Worm (Caenorhabditis elegans) whole organism, L2 larva: ENCODE results near the gene mop-25.2.

Source experiments
- C34F6.9 ChIP-seq: fragments of 150-350 bp; optimal IDR thresholded peaks from 2 replicates; lab custom pipeline; 2014; ENCODE audit warnings: missing biosample characterization, missing genetic modification characterization
- F13H6.1 ChIP-seq: sonication (generic microtip); optimal IDR thresholded peaks from 2 replicates; lab custom pipeline; 2016; ENCODE audit warnings: missing genetic modification characterization, missing compliant biosample characterization
- Y55F3AM.14 ChIP-seq: fragments of 200-800 bp; sonication (Bioruptor generic); optimal IDR thresholded peaks from 2 replicates; lab custom pipeline; 2018; ENCODE audit warnings: mild to moderate bottlenecking, missing genetic modification characterization, missing compliant biosample characterization
- ZK546.5 ChIP-seq: sonication (generic microtip); optimal IDR thresholded peaks from 2 replicates; lab custom pipeline; 2017; ENCODE audit warnings: missing biosample characterization, missing genetic modification characterization
- alr-1 ChIP-seq: fragments of 150-350 bp; optimal IDR thresholded peaks from 2 replicates; lab custom pipeline; 2014; ENCODE audit warnings: missing biosample characterization, missing genetic modification characterization
- ama-1 ChIP-seq: fragments of 150-350 bp; optimal IDR thresholded peaks from 2 replicates; lab custom pipeline; 2018; ENCODE audit warnings: inconsistent platforms
- blmp-1 ChIP-seq: sonication (generic microtip); optimal IDR thresholded peaks from 2 replicates; lab custom pipeline; 2017; ENCODE audit warnings: missing genetic modification characterization, mild to moderate bottlenecking, missing compliant biosample characterization, antibody characterized with exemption, moderate library complexity; ENCODE audit not compliant: insufficient read depth
- ceh-16 ChIP-seq: fragments of 150-350 bp; optimal IDR thresholded peaks from 2 replicates; lab custom pipeline; 2014; ENCODE audit warnings: missing biosample characterization, missing genetic modification characterization
- crh-2 ChIP-seq: sonication (generic microtip); optimal IDR thresholded peaks from 2 replicates; lab custom pipeline; 2017; ENCODE audit warnings: missing biosample characterization, missing genetic modification characterization
- dmd-4 ChIP-seq: sonication (generic microtip); optimal IDR thresholded peaks from 2 replicates; lab custom pipeline; 2017; ENCODE audit warnings: missing biosample characterization, missing genetic modification characterization
- egl-27 ChIP-seq: sonication (generic microtip); optimal IDR thresholded peaks from 3 replicates; lab custom pipeline; 2017; ENCODE audit warnings: missing biosample characterization, missing genetic modification reagents, missing genetic modification characterization
- elt-3 ChIP-seq: sonication (generic microtip); optimal IDR thresholded peaks from 2 replicates; lab custom pipeline; 2017; ENCODE audit warnings: missing biosample characterization, missing genetic modification characterization
- fos-1 ChIP-seq: fragments of 150-350 bp; optimal IDR thresholded peaks from 2 replicates; lab custom pipeline; 2014; ENCODE audit warnings: missing biosample characterization, missing genetic modification characterization
- gmeb-1 ChIP-seq: fragments of 150-350 bp; optimal IDR thresholded peaks from 2 replicates; lab custom pipeline; 2014; ENCODE audit warnings: missing biosample characterization, missing genetic modification characterization
- lin-13 ChIP-seq: fragments of 150-350 bp; optimal IDR thresholded peaks from 2 replicates; lab custom pipeline; 2014; ENCODE audit warnings: missing biosample characterization, missing genetic modification reagents, missing genetic modification characterization
- lin-39 ChIP-seq: fragments of 150-350 bp; optimal IDR thresholded peaks from 2 replicates; lab custom pipeline; 2014; ENCODE audit warnings: missing biosample characterization, missing genetic modification reagents, missing genetic modification characterization
- lsy-2 ChIP-seq, 2 experiments: fragments of 150-350 bp in 1 of 2; sonication (generic microtip) in 1 of 2; optimal IDR thresholded peaks; 2 replicates each; lab custom pipeline; 2014 to 2017; ENCODE audit warnings: missing biosample characterization in 2 of 2, missing genetic modification characterization in 2 of 2
- mbf-1 ChIP-seq: sonication (generic microtip); optimal IDR thresholded peaks from 2 replicates; lab custom pipeline; 2017; ENCODE audit warnings: missing biosample characterization, missing genetic modification characterization
- mdl-1 ChIP-seq, 2 experiments: fragments of 150-350 bp in 1 of 2; sonication (generic microtip) in 1 of 2; optimal IDR thresholded peaks; 2 replicates each; lab custom pipeline; 2017; ENCODE audit warnings: missing biosample characterization in 2 of 2, missing genetic modification characterization in 2 of 2
- nhr-11 ChIP-seq: fragments of 150-350 bp; optimal IDR thresholded peaks from 2 replicates; lab custom pipeline; 2014; ENCODE audit warnings: missing biosample characterization, missing genetic modification characterization
- nhr-12 ChIP-seq: fragments of 150-350 bp; optimal IDR thresholded peaks from 2 replicates; lab custom pipeline; 2014; ENCODE audit warnings: missing biosample characterization, missing genetic modification characterization
- nhr-129 ChIP-seq: fragments of 150-350 bp; optimal IDR thresholded peaks from 2 replicates; lab custom pipeline; 2014; ENCODE audit warnings: missing biosample characterization, missing genetic modification characterization
- nhr-21 ChIP-seq: fragments of 150-350 bp; optimal IDR thresholded peaks from 2 replicates; lab custom pipeline; 2014; ENCODE audit warnings: missing biosample characterization, missing genetic modification characterization
- nhr-23 ChIP-seq: fragments of 150-350 bp; optimal IDR thresholded peaks from 2 replicates; lab custom pipeline; 2014; ENCODE audit warnings: missing biosample characterization, missing genetic modification reagents, missing genetic modification characterization
- nhr-6 ChIP-seq: fragments of 150-350 bp; optimal IDR thresholded peaks from 2 replicates; lab custom pipeline; 2014; ENCODE audit warnings: missing biosample characterization, missing genetic modification characterization
- nhr-77 ChIP-seq: fragments of 150-350 bp; optimal IDR thresholded peaks from 2 replicates; lab custom pipeline; 2014; ENCODE audit warnings: missing biosample characterization, missing genetic modification characterization
- peb-1 ChIP-seq: fragments of 150-350 bp; optimal IDR thresholded peaks from 2 replicates; lab custom pipeline; 2014; ENCODE audit warnings: missing biosample characterization, missing genetic modification characterization
- sem-4 ChIP-seq: fragments of 150-350 bp; optimal IDR thresholded peaks from 2 replicates; lab custom pipeline; 2014; ENCODE audit warnings: missing biosample characterization, missing genetic modification reagents, missing genetic modification characterization
- sma-3 ChIP-seq: sonication (generic microtip); optimal IDR thresholded peaks from 2 replicates; lab custom pipeline; 2016; ENCODE audit warnings: missing genetic modification reagents, missing genetic modification characterization, missing compliant biosample characterization
- sma-9 ChIP-seq, 2 experiments: fragments of 150-350 bp in 1 of 2; sonication (generic microtip) in 1 of 2; optimal IDR thresholded peaks; 2 replicates each; lab custom pipeline; 2014 to 2016; ENCODE audit warnings: missing genetic modification characterization in 2 of 2, mild to moderate bottlenecking in 1 of 2, missing biosample characterization in 1 of 2, missing compliant biosample characterization in 1 of 2, missing genetic modification reagents in 1 of 2, moderate library complexity in 1 of 2
- snpc-4 ChIP-seq: fragments of 150-350 bp; optimal IDR thresholded peaks from 2 replicates; lab custom pipeline; 2014; ENCODE audit warnings: missing biosample characterization, missing genetic modification characterization
- unc-39 ChIP-seq: fragments of 150-350 bp; optimal IDR thresholded peaks from 2 replicates; lab custom pipeline; 2014; ENCODE audit warnings: missing biosample characterization, missing genetic modification characterization
- unc-55 ChIP-seq: fragments of 150-350 bp; sonication (generic microtip); optimal IDR thresholded peaks from 3 replicates; lab custom pipeline; 2014; ENCODE audit warnings: missing biosample characterization, missing genetic modification reagents, missing genetic modification characterization
- zag-1 ChIP-seq: fragments of 150-350 bp; optimal IDR thresholded peaks from 2 replicates; lab custom pipeline; 2014; ENCODE audit warnings: missing biosample characterization, missing genetic modification characterization
- ztf-1 ChIP-seq: fragments of 200-800 bp; sonication (Bioruptor generic); conservative IDR thresholded peaks from 2 replicates; pipeline ENCODE4 v1.3.6; 2022; ENCODE audit warnings: missing genetic modification characterization, missing compliant biosample characterization
- ztf-4 ChIP-seq: fragments of 150-350 bp; optimal IDR thresholded peaks from 2 replicates; lab custom pipeline; 2014; ENCODE audit warnings: missing biosample characterization, missing genetic modification characterization

Gene mop-25.2

ce11 chrII:9658915-9659314 is 44.6 kb downstream of the mop-25.2 start, which contains the start of gene ZK1320.2:
ZK1320.2 (minus strand) TSS chrII:9659002.
- TF ChIP-seq C34F6.9 (tag; lab: Kevin White, UChicago) (no peak), ZK546.5 (tag; lab: Kevin White, UChicago) (no peak), ceh-16 (no peak), ztf-4 (tag; lab: Kevin White, UChicago) (no peak), nhr-12 (tag; lab: Kevin White, UChicago) (no peak), nhr-6 (tag; lab: Kevin White, UChicago) (no peak), nhr-77 (tag; lab: Kevin White, UChicago) (no peak), nhr-23 (no peak), crh-2 (tag; lab: Kevin White, UChicago) (peak; percentile 52), snpc-4 (tag; lab: Kevin White, UChicago) (no peak), ztf-1 (GFP tag; lab: Robert Waterston, UW) (no peak), unc-55 (GFP tag; lab: Kevin White, UChicago) (no peak), fos-1 (peak; percentile 79), sma-9 (GFP tag; optimal IDR thresholded peaks at IDR 0.05; lab: Kevin White, UChicago) (no peak), sma-9 (tag; optimal IDR thresholded peaks at IDR 0.05; lab: Kevin White, UChicago) (no peak), mdl-1 (tag; optimal IDR thresholded peaks at IDR 0.05; lab: Kevin White, UChicago) (no peak), peb-1 (tag; lab: Kevin White, UChicago) (no peak), sem-4 (tag; lab: Kevin White, UChicago) (no peak)

- no peak for TF ChIP-seq nhr-129 (tag; lab: Kevin White, UChicago)
- no peak for TF ChIP-seq gmeb-1 (tag; lab: Kevin White, UChicago)
- peak; percentile 89 for TF ChIP-seq sma-9 (GFP tag; optimal IDR thresholded peaks at IDR 0.05; lab: Kevin White, UChicago)
- no peak for TF ChIP-seq sma-9 (tag; optimal IDR thresholded peaks at IDR 0.05; lab: Kevin White, UChicago)
- no peak for TF ChIP-seq unc-39
- TF ChIP-seq mbf-1 = no peak
- peak; percentile 54 for TF ChIP-seq sma-3 (GFP tag; lab: Kevin White, UChicago)
- peak; percentile 59 for TF ChIP-seq nhr-21 (tag; lab: Kevin White, UChicago)
- no peak for TF ChIP-seq Y55F3AM.14 (GFP tag; lab: Kevin White, UChicago)
- peak; percentile 82 for TF ChIP-seq lin-13 (GFP tag; lab: Kevin White, UChicago)
- TF ChIP-seq alr-1 (tag; lab: Kevin White, UChicago) = no peak
- TF ChIP-seq unc-55 (GFP tag; lab: Kevin White, UChicago) = no peak
- no peak for TF ChIP-seq dmd-4 (tag; lab: Kevin White, UChicago)
- no peak for TF ChIP-seq zag-1
- TF ChIP-seq lin-39 = no peak
- TF ChIP-seq egl-27 = no peak
- TF ChIP-seq nhr-11 (tag; lab: Kevin White, UChicago) = no peak
- peak in 1 of 2 experiments; percentile 42 for TF ChIP-seq mdl-1 (tag; optimal IDR thresholded peaks at IDR 0.05; lab: Kevin White, UChicago)
- peak; percentile 25 for TF ChIP-seq blmp-1 (tag; lab: Kevin White, UChicago)
- TF ChIP-seq ama-1 (lab: Kevin White, UChicago) = no peak
- TF ChIP-seq elt-3 = no peak
- TF ChIP-seq nhr-77 (tag; lab: Kevin White, UChicago) = no peak
- TF ChIP-seq sem-4 (tag; lab: Kevin White, UChicago) = no peak
- peak; percentile 11 for TF ChIP-seq F13H6.1 (tag; lab: Kevin White, UChicago)
- no peak for TF ChIP-seq ztf-1 (GFP tag; lab: Robert Waterston, UW)
- no peak for TF ChIP-seq ZK546.5 (tag; lab: Kevin White, UChicago)
- peak; percentile 44 for TF ChIP-seq fos-1
- TF ChIP-seq crh-2 (tag; lab: Kevin White, UChicago) = peak; percentile 81
- peak in 1 of 2 experiments; percentile 35 for TF ChIP-seq lsy-2 (tag; optimal IDR thresholded peaks at IDR 0.05; lab: Kevin White, UChicago)
These were observed 47.2 kb downstream of the mop-25.2 start, which contains the start of gene gstk-1 for ce11 chrII:9656210-9656755. gstk-1 (plus strand) TSS chrII:9656705.

- TF ChIP-seq fos-1 (no peak), nhr-129 (tag; lab: Kevin White, UChicago) (peak; percentile 18), sma-9 (GFP tag; optimal IDR thresholded peaks at IDR 0.05; lab: Kevin White, UChicago) (peak; percentile 17), sma-9 (tag; optimal IDR thresholded peaks at IDR 0.05; lab: Kevin White, UChicago) (no peak)
- TF ChIP-seq, all 48 proteins: peak for 2
These were observed 47.9 kb downstream of the mop-25.2 start, which contains the start of gene ZK1307.1 for ce11 chrII:9655530-9656139. ZK1307.1 (minus strand) TSS chrII:9655580.
